Worm (Caenorhabditis elegans): ENCODE results near the gene Y46G5A.18.

ce11 chrII:12840057-12840456 lies 35.0 kb upstream of the Y46G5A.18 start, which contains the start of gene lgc-35:
- no peak for TF ChIP-seq dmd-4 (tag; optimal IDR thresholded peaks at IDR 0.05)
- no peak for TF ChIP-seq fos-1 (tag; optimal IDR thresholded peaks at IDR 0.05)
- no peak for TF ChIP-seq aly-2 (tag; optimal IDR thresholded peaks at IDR 0.05)
- TF ChIP-seq sma-3 (GFP tag; optimal IDR thresholded peaks at IDR 0.05) = no peak
- no peak for TF ChIP-seq unc-39 (tag; optimal IDR thresholded peaks at IDR 0.05)
- no peak for TF ChIP-seq ceh-82 (tag; optimal IDR thresholded peaks at IDR 0.05)
- TF ChIP-seq lsy-2 (tag; optimal IDR thresholded peaks at IDR 0.05) = no peak
- TF ChIP-seq mab-5 (tag; optimal IDR thresholded peaks at IDR 0.05) = no peak

Data from whole organism, L2 larva.